Fruit fly (Drosophila melanogaster): Measurements from ENCODE around the gene JYalpha.

The JYalpha gene

dm6 chr4:43179-43935, 42.7 kb downstream of the JYalpha start, which contains the start of gene PlexB (continued):
- TF ChIP-seq zfh1 (GFP tag; IDR thresholded peaks at IDR 0.05) (peak; percentile 33; the same call in 1 of the 3 replicates), al (GFP tag; IDR thresholded peaks at IDR 0.05) (no peak), fd102C (GFP tag; optimal IDR thresholded peaks at IDR 0.05) (peak; percentile 19), CG2875 (GFP tag; optimal IDR thresholded peaks at IDR 0.05) (no peak), mam (GFP tag; optimal IDR thresholded peaks at IDR 0.05) (peak; percentile 30), CoRest (tag; optimal IDR thresholded peaks at IDR 0.05) (peak; percentile 38), her (GFP tag; optimal IDR thresholded peaks at IDR 0.05) (no peak), NC2β (GFP tag; optimal IDR thresholded peaks at IDR 0.05) (peak; percentile 36), CG7839 (tag; optimal IDR thresholded peaks at IDR 0.05) (no peak), CG33213 (GFP tag; optimal IDR thresholded peaks at IDR 0.05) (peak; percentile 51), eve (GFP tag; optimal IDR thresholded peaks at IDR 0.05) (peak in 1 of 2 experiments; percentile 54), twi (tag; optimal IDR thresholded peaks at IDR 0.05) (peak; percentile 7), CG6654 (GFP tag; optimal IDR thresholded peaks at IDR 0.05) (no peak), Sry-δ (GFP tag; optimal IDR thresholded peaks at IDR 0.05) (peak; percentile 92), sna (GFP tag; IDR thresholded peaks at IDR 0.05; ENCODE audit: partially characterized antibody) (no peak), Trl (optimal IDR thresholded peaks at IDR 0.05) (no peak), Trl (GFP tag; optimal IDR thresholded peaks at IDR 0.05) (no peak), pnt (GFP tag; optimal IDR thresholded peaks at IDR 0.05) (no peak), CG4328 (GFP tag; optimal IDR thresholded peaks at IDR 0.05) (no peak), bcd (GFP tag; optimal IDR thresholded peaks at IDR 0.05) (peak; percentile 37), Ets65A (GFP tag) (peak; percentile 94), Aef1 (GFP tag; IDR thresholded peaks at IDR 0.05) (0 out of 3 replicates have a peak, but pooled peaks have one; percentile 29), CG34224 (GFP tag; IDR thresholded peaks at IDR 0.05; ENCODE audit: partially characterized antibody) (peak; percentile 75), tll (GFP tag; optimal IDR thresholded peaks at IDR 0.05) (peak in 1 of 2 experiments; percentile 67), odd (GFP tag; optimal IDR thresholded peaks at IDR 0.05) (no peak), otp (GFP tag; IDR thresholded peaks at IDR 0.05) (no peak), CG1832 (GFP tag; optimal IDR thresholded peaks at IDR 0.05) (no peak), Lim3 (GFP tag; IDR thresholded peaks at IDR 0.05) (no peak), wor (GFP tag; IDR thresholded peaks at IDR 0.05) (no peak), az2 (GFP tag; optimal IDR thresholded peaks at IDR 0.05) (no peak), CG15601 (tag; optimal IDR thresholded peaks at IDR 0.05) (no peak), cato (GFP tag; optimal IDR thresholded peaks at IDR 0.05; ENCODE audit: borderline replicate concordance) (no peak), Hr78 (GFP tag; optimal IDR thresholded peaks at IDR 0.05) (no peak), br (optimal IDR thresholded peaks at IDR 0.05) (no peak), CG9437 (GFP tag; optimal IDR thresholded peaks at IDR 0.05) (no peak), Opbp (GFP tag; IDR thresholded peaks at IDR 0.05; ENCODE audit: partially characterized antibody) (peak; percentile 91; the same call in 2 of the 3 replicates), Side (GFP tag; optimal IDR thresholded peaks at IDR 0.05) (no peak), cg (GFP tag; optimal IDR thresholded peaks at IDR 0.05) (no peak), CG42726 (GFP tag; IDR thresholded peaks at IDR 0.05; ENCODE audit: partially characterized antibody) (peak; percentile 97; the same call in 1 of the 2 replicates), CG1602 (GFP tag; optimal IDR thresholded peaks at IDR 0.05) (no peak), usp (GFP tag; optimal IDR thresholded peaks at IDR 0.05) (no peak), Abd-B (GFP tag; optimal IDR thresholded peaks at IDR 0.05) (no peak), sisA (GFP tag; IDR thresholded peaks at IDR 0.05) (no peak), D19B (GFP tag; optimal IDR thresholded peaks at IDR 0.05) (no peak), Blimp-1 (GFP tag; optimal IDR thresholded peaks at IDR 0.05) (no peak), CG3847 (GFP tag; IDR thresholded peaks at IDR 0.05) (no peak), NfI (GFP tag; optimal IDR thresholded peaks at IDR 0.05) (no peak), Atf6 (GFP tag; IDR thresholded peaks at IDR 0.05) (no peak), Xrp1 (GFP tag; IDR thresholded peaks at IDR 0.05) (no peak)

Measured in whole organism, embryonic.